Fruit fly (Drosophila melanogaster): ENCODE measurements around the gene sl.
A peak's percentile ranks its signal among the peaks of the same experiment; 100 is the strongest.

DNA sequence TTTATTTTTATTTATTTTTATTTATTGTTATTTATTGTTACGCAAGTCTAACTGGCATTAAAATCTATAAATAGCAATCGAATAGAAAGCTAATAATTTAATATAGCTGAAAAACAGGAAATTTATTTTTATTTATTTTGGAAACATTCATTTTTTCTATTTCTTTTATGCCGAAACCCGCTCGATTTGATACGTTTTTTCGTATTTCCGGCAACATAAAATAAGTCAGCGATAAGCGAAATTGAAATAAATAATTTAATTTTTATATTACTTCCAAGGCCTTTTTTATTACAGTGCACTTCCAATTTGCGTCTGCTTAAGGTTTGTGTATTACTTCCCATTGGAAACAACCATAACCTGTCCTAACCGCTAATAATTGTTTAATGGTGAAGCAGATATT, 21.8 kb downstream of the sl start:
- TF ChIP-seq CG7368 (GFP tag; optimal IDR thresholded peaks at IDR 0.05) (no peak), CG6276 (GFP tag; optimal IDR thresholded peaks at IDR 0.05) (no peak), CG10669 (GFP tag; optimal IDR thresholded peaks at IDR 0.05) (no peak), cyc (GFP tag; optimal IDR thresholded peaks at IDR 0.05) (peak; percentile 5), svp (GFP tag) (no peak), topi (GFP tag; optimal IDR thresholded peaks at IDR 0.05) (peak; percentile 53), Gug (GFP tag; IDR thresholded peaks at IDR 0.05) (no peak), CG31627 (GFP tag; optimal IDR thresholded peaks at IDR 0.05) (no peak), Smox (GFP tag; optimal IDR thresholded peaks at IDR 0.05) (no peak), fkh (GFP tag; optimal IDR thresholded peaks at IDR 0.05) (no peak), CG6854 (GFP tag; optimal IDR thresholded peaks at IDR 0.05) (no peak), CG34406 (GFP tag; optimal IDR thresholded peaks at IDR 0.05) (no peak), lz (GFP tag; optimal IDR thresholded peaks at IDR 0.05) (peak; percentile 0), Hr4 (GFP tag; optimal IDR thresholded peaks at IDR 0.05) (peak; percentile 46)

Data from whole organism, prepupa.